Fruit fly (Drosophila melanogaster) whole organism, prepupa: Measurements from ENCODE around the gene CG11134.

Source experiments
- Blimp-1 ChIP-seq: fragments of 200-800 bp; sonication (Bioruptor generic); optimal IDR thresholded peaks from 3 replicates; lab custom pipeline; 2017; ENCODE audit warnings: missing biosample characterization, missing genetic modification characterization, mild to moderate bottlenecking, moderate library complexity, missing genetic modification reagents
- CG10669 ChIP-seq: fragments of 200-800 bp; sonication (Bioruptor generic); optimal IDR thresholded peaks from 3 replicates; lab custom pipeline; 2018; ENCODE audit warnings: missing biosample characterization, mild to moderate bottlenecking, missing genetic modification characterization, moderate library complexity
- CG11762 ChIP-seq: fragments of 200-800 bp; sonication (Bioruptor generic); optimal IDR thresholded peaks from 3 replicates; lab custom pipeline; 2016; ENCODE audit warnings: missing biosample characterization, missing genetic modification characterization; ENCODE audit not compliant: insufficient read depth
- CG15336 ChIP-seq: fragments of 200-800 bp; sonication (Bioruptor generic); IDR thresholded peaks from 2 replicates; pipeline ENCODE4 v1.3.6; 2022; ENCODE audit warnings: missing biosample characterization, missing genetic modification characterization
- CG1621 ChIP-seq: fragments of 200-800 bp; sonication (Bioruptor generic); optimal IDR thresholded peaks from 3 replicates; lab custom pipeline; 2018; ENCODE audit warnings: missing biosample characterization, mild to moderate bottlenecking, missing genetic modification characterization
- CG31627 ChIP-seq: fragments of 200-800 bp; sonication (Bioruptor generic); optimal IDR thresholded peaks from 3 replicates; lab custom pipeline; 2016; ENCODE audit warnings: missing biosample characterization, missing genetic modification characterization
- CG32006 ChIP-seq: fragments of 200-800 bp; sonication (Bioruptor generic); optimal IDR thresholded peaks from 3 replicates; lab custom pipeline; 2017; ENCODE audit warnings: missing biosample characterization, mild to moderate bottlenecking, missing genetic modification characterization
- CG34406 ChIP-seq: fragments of 200-800 bp; sonication (Bioruptor generic); optimal IDR thresholded peaks from 3 replicates; lab custom pipeline; 2016; ENCODE audit warnings: missing biosample characterization, missing genetic modification characterization
- CG3919 ChIP-seq: fragments of 200-800 bp; sonication (Bioruptor generic); optimal IDR thresholded peaks from 3 replicates; lab custom pipeline; 2016; ENCODE audit warnings: missing biosample characterization, missing genetic modification characterization
- CG6163 ChIP-seq: fragments of 200-800 bp; sonication (Bioruptor generic); IDR thresholded peaks from 3 replicates; pipeline ENCODE4 v1.3.6; 2022; ENCODE audit warnings: missing biosample characterization, missing genetic modification characterization
- CG6276 ChIP-seq: fragments of 200-800 bp; sonication (Bioruptor generic); optimal IDR thresholded peaks from 2 replicates; lab custom pipeline; 2017; ENCODE audit warnings: missing biosample characterization, mild to moderate bottlenecking, missing genetic modification characterization
- CG6792 ChIP-seq: fragments of 200-800 bp; sonication (Bioruptor generic); optimal IDR thresholded peaks from 3 replicates; lab custom pipeline; 2016; ENCODE audit warnings: missing biosample characterization, missing genetic modification characterization
- CG7368 ChIP-seq: fragments of 200-800 bp; sonication (Bioruptor generic); optimal IDR thresholded peaks from 3 replicates; lab custom pipeline; 2016; ENCODE audit warnings: missing biosample characterization, missing genetic modification characterization
- CG8119 ChIP-seq: fragments of 200-800 bp; sonication (Bioruptor generic); IDR thresholded peaks from 3 replicates; pipeline ENCODE4 v1.3.6; 2022; ENCODE audit warnings: missing biosample characterization, missing genetic modification characterization
- CG8319 ChIP-seq: fragments of 200-800 bp; sonication (Bioruptor generic); optimal IDR thresholded peaks from 3 replicates; lab custom pipeline; 2016; ENCODE audit warnings: missing biosample characterization, missing genetic modification characterization
- CG8632 ChIP-seq: fragments of 200-800 bp; sonication (Bioruptor generic); optimal IDR thresholded peaks from 3 replicates; lab custom pipeline; 2016; ENCODE audit warnings: missing biosample characterization, missing genetic modification characterization
- Eip75B ChIP-seq: fragments of 200-800 bp; sonication (Bioruptor generic); optimal IDR thresholded peaks from 3 replicates; lab custom pipeline; 2016; ENCODE audit warnings: missing biosample characterization, missing genetic modification characterization
- Eip78C ChIP-seq: fragments of 200-800 bp; sonication (Bioruptor generic); peaks from one replicate; lab custom pipeline; 2016; ENCODE audit warnings: missing biosample characterization, missing genetic modification characterization
- Eip93F ChIP-seq: fragments of 200-800 bp; sonication (Bioruptor generic); optimal IDR thresholded peaks from 2 replicates; lab custom pipeline; 2016; ENCODE audit warnings: missing biosample characterization, mild to moderate bottlenecking, missing genetic modification characterization
- Gug ChIP-seq: fragments of 200-800 bp; sonication (Bioruptor generic); IDR thresholded peaks from 2 replicates; pipeline ENCODE4 v1.3.6; 2022; ENCODE audit warnings: missing biosample characterization, missing genetic modification characterization
- Hr38 ChIP-seq: sonication (Bioruptor generic); optimal IDR thresholded peaks from 2 replicates; lab custom pipeline; 2016; ENCODE audit warnings: missing biosample characterization, missing genetic modification characterization
- Hr39 ChIP-seq: fragments of 200-800 bp; sonication (Bioruptor generic); optimal IDR thresholded peaks from 2 replicates; lab custom pipeline; 2016; ENCODE audit warnings: missing biosample characterization, missing genetic modification characterization
- Hr4 ChIP-seq: fragments of 200-800 bp; sonication (Bioruptor generic); optimal IDR thresholded peaks from 3 replicates; lab custom pipeline; 2016; ENCODE audit warnings: missing biosample characterization, missing genetic modification characterization
- Lpt ChIP-seq: fragments of 200-800 bp; sonication (Bioruptor generic); optimal IDR thresholded peaks from 3 replicates; lab custom pipeline; 2016; ENCODE audit warnings: missing biosample characterization, missing genetic modification characterization
- OdsH ChIP-seq: fragments of 200-800 bp; sonication (Bioruptor generic); optimal IDR thresholded peaks from 3 replicates; lab custom pipeline; 2016; ENCODE audit warnings: missing biosample characterization, missing genetic modification characterization
- Sox14 ChIP-seq: fragments of 200-800 bp; sonication (Bioruptor generic); optimal IDR thresholded peaks from 3 replicates; lab custom pipeline; 2016; ENCODE audit warnings: missing biosample characterization, missing genetic modification characterization
- Sox15 ChIP-seq: fragments of 200-800 bp; sonication (Bioruptor generic); optimal IDR thresholded peaks from 3 replicates; lab custom pipeline; 2016; ENCODE audit warnings: missing biosample characterization, missing genetic modification characterization
- achi ChIP-seq: fragments of 200-800 bp; sonication (Bioruptor generic); optimal IDR thresholded peaks from 3 replicates; lab custom pipeline; 2016; ENCODE audit warnings: missing biosample characterization, missing genetic modification characterization
- acj6 ChIP-seq: fragments of 200-800 bp; sonication (Bioruptor generic); optimal IDR thresholded peaks from 3 replicates; lab custom pipeline; 2016; ENCODE audit warnings: missing biosample characterization, missing genetic modification characterization
- cyc ChIP-seq: fragments of 200-800 bp; sonication (Bioruptor generic); optimal IDR thresholded peaks from 3 replicates; lab custom pipeline; 2016; ENCODE audit warnings: missing biosample characterization, missing genetic modification characterization
- dac ChIP-seq: fragments of 200-800 bp; sonication (Bioruptor generic); optimal IDR thresholded peaks from 2 replicates; lab custom pipeline; 2017; ENCODE audit warnings: missing biosample characterization, mild to moderate bottlenecking, missing genetic modification characterization
- eg ChIP-seq: fragments of 200-800 bp; sonication (Bioruptor generic); IDR thresholded peaks from 3 replicates; pipeline ENCODE4 v1.3.6; 2022; ENCODE audit warnings: missing biosample characterization, missing genetic modification characterization
- esn ChIP-seq: fragments of 200-800 bp; sonication (Bioruptor generic); optimal IDR thresholded peaks from 2 replicates; lab custom pipeline; 2016; ENCODE audit warnings: missing biosample characterization, mild to moderate bottlenecking, missing genetic modification characterization, moderate library complexity
- fd59A ChIP-seq: fragments of 200-800 bp; sonication (Bioruptor generic); optimal IDR thresholded peaks from 2 replicates; lab custom pipeline; 2017; ENCODE audit warnings: missing biosample characterization, mild to moderate bottlenecking, missing genetic modification characterization, missing genetic modification reagents
- fd85E ChIP-seq: fragments of 200-800 bp; sonication (Bioruptor generic); optimal IDR thresholded peaks from 3 replicates; lab custom pipeline; 2016; ENCODE audit warnings: missing biosample characterization, missing genetic modification characterization
- lz ChIP-seq: fragments of 200-800 bp; sonication (Bioruptor generic); optimal IDR thresholded peaks from 3 replicates; lab custom pipeline; 2016; ENCODE audit warnings: missing biosample characterization, missing genetic modification characterization
- net ChIP-seq: fragments of 200-800 bp; sonication (Bioruptor generic); optimal IDR thresholded peaks from 3 replicates; lab custom pipeline; 2016; ENCODE audit warnings: missing biosample characterization, missing genetic modification characterization
- salr ChIP-seq, 2 experiments: fragments of 200-800 bp; sonication (Bioruptor generic); optimal IDR thresholded peaks; 3 replicates each; lab custom pipeline; 2016 to 2018; ENCODE audit warnings: missing biosample characterization in 2 of 2, missing genetic modification characterization in 2 of 2, mild to moderate bottlenecking in 1 of 2
- spab ChIP-seq: fragments of 200-800 bp; sonication (Bioruptor generic); optimal IDR thresholded peaks from 2 replicates; lab custom pipeline; 2017; ENCODE audit warnings: missing biosample characterization, mild to moderate bottlenecking, missing genetic modification characterization, missing genetic modification reagents
- ss ChIP-seq, 2 experiments: fragments of 200-800 bp; sonication (Bioruptor generic); optimal IDR thresholded peaks; 2 replicates in 1 of 2; 3 replicates in 1 of 2; lab custom pipeline; 2017 to 2018; ENCODE audit warnings: mild to moderate bottlenecking in 2 of 2, missing biosample characterization in 2 of 2, missing genetic modification characterization in 2 of 2, moderate library complexity in 1 of 2
- svp ChIP-seq: fragments of 200-800 bp; sonication (Bioruptor generic); peaks from one replicate; lab custom pipeline; 2016; ENCODE audit warnings: missing biosample characterization, missing genetic modification characterization
- topi ChIP-seq: fragments of 200-800 bp; sonication (Bioruptor generic); optimal IDR thresholded peaks from 3 replicates; lab custom pipeline; 2016; ENCODE audit warnings: missing biosample characterization, missing genetic modification characterization
- vri ChIP-seq: fragments of 200-800 bp; sonication (Bioruptor generic); optimal IDR thresholded peaks from 3 replicates; lab custom pipeline; 2016; ENCODE audit warnings: missing biosample characterization, mild to moderate bottlenecking, missing genetic modification characterization

Gene CG11134

DNA sequence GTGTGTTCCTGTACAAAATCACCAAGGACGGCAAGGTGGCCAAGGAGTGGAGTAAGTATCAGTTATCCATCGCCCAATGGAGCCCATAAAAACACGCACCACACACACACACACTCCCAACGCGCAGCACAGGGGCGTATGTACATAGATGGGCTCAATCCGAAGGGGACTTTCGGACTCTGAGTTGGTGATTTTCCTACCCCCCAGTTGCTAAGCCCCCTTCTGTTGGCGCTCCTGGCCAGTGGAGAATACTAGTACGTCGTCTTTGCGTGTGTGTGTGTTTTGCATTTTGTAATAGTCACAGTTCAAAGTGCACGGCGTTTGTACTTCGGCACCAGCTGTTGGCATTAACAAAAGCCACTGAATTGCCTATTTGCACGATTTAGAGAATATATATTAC is 2.3 kb downstream of the CG11134 start (continued):
- TF ChIP-seq Gug = peak; percentile 78
- peak; percentile 11 for TF ChIP-seq fd85E (GFP tag; lab: Kevin White, UChicago)
- TF ChIP-seq CG8119 = peak; percentile 83
- TF ChIP-seq CG3919 = peak; percentile 87
- peak; percentile 17 for TF ChIP-seq Blimp-1 (GFP tag; lab: Kevin White, UChicago)
- TF ChIP-seq svp (GFP tag; lab: Kevin White, UChicago) = peak; percentile 87
- TF ChIP-seq cyc (GFP tag; lab: Kevin White, UChicago) = peak; percentile 75
- TF ChIP-seq CG10669 = peak; percentile 81
- peak; percentile 85 for TF ChIP-seq CG6276 (GFP tag; lab: Kevin White, UChicago)
- peak; percentile 27 for TF ChIP-seq Eip93F (GFP tag; lab: Kevin White, UChicago)
- TF ChIP-seq CG6792 (GFP tag; lab: Kevin White, UChicago) = peak; percentile 77
- peak; percentile 91 for TF ChIP-seq net
- TF ChIP-seq CG6163 (GFP tag; lab: Robert Waterston, UW) = peak; percentile 91
- TF ChIP-seq achi (GFP tag; lab: Kevin White, UChicago) = peak; percentile 75
- TF ChIP-seq Eip75B = peak; percentile 82
- peak; percentile 83 for TF ChIP-seq spab (GFP tag; lab: Kevin White, UChicago)
- TF ChIP-seq CG34406 (GFP tag; lab: Kevin White, UChicago) = peak; percentile 66
- peak; percentile 76 for TF ChIP-seq Lpt
- TF ChIP-seq CG7368 (GFP tag; lab: Kevin White, UChicago) = peak; percentile 89
- TF ChIP-seq CG15336 = peak; percentile 79
- TF ChIP-seq Hr4 = peak; percentile 74
- TF ChIP-seq acj6 = peak; percentile 79
- TF ChIP-seq Sox15 = peak; percentile 61
- peak; percentile 68 for TF ChIP-seq CG8319 (GFP tag; lab: Kevin White, UChicago)
- peak; percentile 94 for TF ChIP-seq eg (GFP tag; lab: Robert Waterston, UW)
- TF ChIP-seq fd59A (GFP tag; lab: Kevin White, UChicago) = peak; percentile 66
- peak; percentile 68 for TF ChIP-seq Hr39
- peak; percentile 83 for TF ChIP-seq CG32006
- peak; percentile 85 for TF ChIP-seq OdsH (GFP tag; lab: Kevin White, UChicago)
- TF ChIP-seq CG1621 (tag; lab: Kevin White, UChicago) = peak; percentile 79
- TF ChIP-seq CG8632 (GFP tag; lab: Kevin White, UChicago) = peak; percentile 70
- peak; percentile 79 for TF ChIP-seq lz (GFP tag; lab: Kevin White, UChicago)
- peak; percentile 63 for TF ChIP-seq vri (GFP tag; lab: Kevin White, UChicago)

DNA sequence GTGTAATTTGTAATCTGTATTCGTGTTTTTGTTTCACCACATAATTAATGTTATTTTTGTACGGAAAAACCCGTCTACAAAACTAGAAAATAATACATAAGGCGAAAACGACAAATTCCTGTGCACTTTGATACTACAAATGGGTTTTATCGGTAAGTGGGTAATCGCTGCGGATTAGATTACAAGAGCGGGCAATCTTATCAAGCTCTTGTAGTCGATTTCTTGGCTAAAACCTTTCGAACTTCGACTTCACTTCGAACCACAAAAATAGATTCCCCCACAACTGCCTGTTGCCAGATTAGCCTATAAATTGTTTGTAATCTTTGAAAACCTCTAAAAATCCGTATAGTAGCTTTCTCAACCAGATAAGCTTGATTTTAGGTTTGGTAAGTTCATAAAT is 3.2 kb downstream of the CG11134 start:
- TF ChIP-seq eg (GFP tag; lab: Robert Waterston, UW) (no peak), CG6163 (GFP tag; lab: Robert Waterston, UW) (no peak), vri (GFP tag; lab: Kevin White, UChicago) (peak; percentile 6), dac (no peak), Hr38 (GFP tag; lab: Kevin White, UChicago) (no peak), CG11762 (GFP tag; lab: Kevin White, UChicago) (no peak)

- TF ChIP-seq Sox14 (GFP tag; lab: Kevin White, UChicago) (peak; percentile 35), esn (GFP tag; lab: Kevin White, UChicago) (no peak), Eip78C (GFP tag; lab: Kevin White, UChicago) (peak; percentile 60), svp (GFP tag; lab: Kevin White, UChicago) (peak; percentile 51), acj6 (no peak), ss (GFP tag; optimal IDR thresholded peaks at IDR 0.05; lab: Kevin White, UChicago) (peak in 1 of 2 experiments; percentile 4), CG31627 (GFP tag; lab: Kevin White, UChicago) (peak; percentile 2), salr (GFP tag; optimal IDR thresholded peaks at IDR 0.05; lab: Kevin White, UChicago) (no peak), achi (GFP tag; lab: Kevin White, UChicago) (peak; percentile 51), topi (peak; percentile 6)
- TF ChIP-seq, all 60 proteins: peak for 7
Observed at dm6 chrX:13744599-13745052, 6.9 kb downstream of the CG11134 start, which contains the start of gene Grip91. TSS of gene Grip91 (minus strand) at chrX:13744683.
